Fruit fly (Drosophila melanogaster) whole organism, prepupa: ENCODE measurements around the gene CG43182.
A peak's percentile ranks its signal among the peaks of the same experiment; 100 is the strongest.

Experiments used
- CG11902 ChIP-seq: fragments of 200-800 bp; sonication (Bioruptor generic); optimal IDR thresholded peaks from 3 replicates; lab custom pipeline; 2016; ENCODE audit warnings: missing biosample characterization, missing genetic modification characterization
- CG34406 ChIP-seq: fragments of 200-800 bp; sonication (Bioruptor generic); optimal IDR thresholded peaks from 3 replicates; lab custom pipeline; 2016; ENCODE audit warnings: missing biosample characterization, missing genetic modification characterization
- CG7368 ChIP-seq: fragments of 200-800 bp; sonication (Bioruptor generic); optimal IDR thresholded peaks from 3 replicates; lab custom pipeline; 2016; ENCODE audit warnings: missing biosample characterization, missing genetic modification characterization
- fd85E ChIP-seq: fragments of 200-800 bp; sonication (Bioruptor generic); optimal IDR thresholded peaks from 3 replicates; lab custom pipeline; 2016; ENCODE audit warnings: missing biosample characterization, missing genetic modification characterization
- ss ChIP-seq, 2 experiments: fragments of 200-800 bp; sonication (Bioruptor generic); optimal IDR thresholded peaks; 2 replicates in 1 of 2; 3 replicates in 1 of 2; lab custom pipeline; 2017 to 2018; ENCODE audit warnings: mild to moderate bottlenecking in 2 of 2, missing biosample characterization in 2 of 2, missing genetic modification characterization in 2 of 2, moderate library complexity in 1 of 2

DNA sequence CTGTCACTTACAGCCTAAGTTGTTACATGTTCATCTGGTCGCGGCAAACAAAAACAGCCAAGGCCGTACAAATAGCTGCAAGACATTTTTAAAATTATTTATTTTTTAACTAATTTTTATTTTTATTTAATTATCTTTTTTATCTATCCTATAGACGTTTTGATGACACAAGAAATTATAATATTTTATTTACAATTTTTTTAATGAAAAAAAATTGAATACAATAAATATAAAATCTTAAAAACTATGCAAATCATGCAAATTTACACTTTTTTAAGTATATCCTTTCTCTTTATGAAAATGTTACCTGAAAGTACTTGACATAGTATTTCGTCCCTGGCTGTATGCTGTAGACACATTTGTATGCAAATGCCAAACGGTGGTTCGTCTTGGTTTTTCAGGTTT lies 14.7 kb upstream of the CG43182 start:
- TF ChIP-seq CG11902 (no peak), fd85E (GFP tag; lab: Kevin White, UChicago) (no peak), CG7368 (GFP tag; lab: Kevin White, UChicago) (peak; percentile 33), CG34406 (GFP tag; lab: Kevin White, UChicago) (peak; percentile 68), ss (GFP tag; optimal IDR thresholded peaks at IDR 0.05; lab: Kevin White, UChicago) (peak; percentile 52 to 68)
